Fruit fly (Drosophila melanogaster) whole organism, embryonic: ENCODE data around the gene Ice2.

Experiments
- Abd-B ChIP-seq: fragments of 200-800 bp; sonication (Bioruptor generic); optimal IDR thresholded peaks from 2 replicates; lab custom pipeline; 2018; ENCODE audit warnings: missing biosample characterization, mild to moderate bottlenecking, missing genetic modification characterization, moderate library complexity
- Atf3 ChIP-seq: fragments of 200-800 bp; sonication (Bioruptor generic); optimal IDR thresholded peaks from 3 replicates; lab custom pipeline; 2016; ENCODE audit warnings: missing biosample characterization, missing genetic modification characterization
- Atf6 ChIP-seq: fragments of 200-800 bp; sonication (Bioruptor generic); IDR thresholded peaks from 2 replicates; pipeline ENCODE4 v1.3.6; 2022; ENCODE audit warnings: missing biosample characterization, missing genetic modification characterization
- Blimp-1 ChIP-seq: fragments of 200-800 bp; sonication (Bioruptor generic); optimal IDR thresholded peaks from 3 replicates; lab custom pipeline; 2018; ENCODE audit warnings: missing biosample characterization, missing genetic modification characterization, mild to moderate bottlenecking, moderate library complexity, missing genetic modification reagents
- CG10267 ChIP-seq: fragments of 200-800 bp; sonication (Bioruptor generic); optimal IDR thresholded peaks from 2 replicates; lab custom pipeline; 2018; ENCODE audit warnings: missing biosample characterization, mild to moderate bottlenecking, missing genetic modification characterization, moderate library complexity
- CG10366 ChIP-seq: fragments of 200-800 bp; sonication (Bioruptor generic); IDR thresholded peaks from 2 replicates; pipeline ENCODE4 v1.3.6; 2022; ENCODE audit warnings: missing biosample characterization, missing genetic modification characterization
- CG10959 ChIP-seq: fragments of 200-800 bp; sonication (Bioruptor generic); IDR thresholded peaks from 2 replicates; pipeline ENCODE4 v1.3.6; 2022; ENCODE audit warnings: missing biosample characterization, missing genetic modification characterization
- CG11504 ChIP-seq: fragments of 200-800 bp; sonication (Bioruptor generic); optimal IDR thresholded peaks from 3 replicates; lab custom pipeline; 2019; ENCODE audit warnings: missing biosample characterization, mild to moderate bottlenecking, missing genetic modification characterization, moderate library complexity
- CG11560 ChIP-seq: fragments of 200-800 bp; sonication (Bioruptor generic); IDR thresholded peaks from 3 replicates; pipeline ENCODE4 v1.3.6; 2022; ENCODE audit warnings: missing biosample characterization, missing genetic modification characterization
- CG12219 ChIP-seq: fragments of 200-800 bp; sonication (Bioruptor generic); optimal IDR thresholded peaks from 3 replicates; lab custom pipeline; 2018; ENCODE audit warnings: missing biosample characterization, mild to moderate bottlenecking, missing genetic modification characterization
- CG1233 ChIP-seq: fragments of 200-800 bp; sonication (Bioruptor generic); optimal IDR thresholded peaks from 4 replicates; lab custom pipeline; 2018; ENCODE audit warnings: missing biosample characterization, mild to moderate bottlenecking, missing genetic modification characterization
- CG17186 ChIP-seq: fragments of 200-800 bp; sonication (Bioruptor generic); optimal IDR thresholded peaks from 3 replicates; lab custom pipeline; 2017; ENCODE audit warnings: missing biosample characterization, missing genetic modification reagents, missing genetic modification characterization
- CG17568 ChIP-seq: fragments of 200-800 bp; sonication (Bioruptor generic); optimal IDR thresholded peaks from 2 replicates; lab custom pipeline; 2018; ENCODE audit warnings: missing biosample characterization, mild to moderate bottlenecking, missing genetic modification characterization, moderate library complexity
- CG1792 ChIP-seq: fragments of 200-800 bp; sonication (Bioruptor generic); optimal IDR thresholded peaks from 2 replicates; lab custom pipeline; 2016; ENCODE audit warnings: missing biosample characterization, missing genetic modification characterization
- CG2678 ChIP-seq: fragments of 200-800 bp; sonication (Bioruptor generic); optimal IDR thresholded peaks from 3 replicates; lab custom pipeline; 2019; ENCODE audit warnings: missing biosample characterization, mild to moderate bottlenecking, missing genetic modification characterization, moderate library complexity
- CG2875 ChIP-seq: fragments of 200-800 bp; sonication (Bioruptor generic); optimal IDR thresholded peaks from 2 replicates; lab custom pipeline; 2017; ENCODE audit warnings: missing biosample characterization, mild to moderate bottlenecking, missing genetic modification characterization, missing genetic modification reagents
- CG4730 ChIP-seq: fragments of 200-800 bp; sonication (Bioruptor generic); IDR thresholded peaks from 2 replicates; pipeline ENCODE4 v1.3.6; 2022; ENCODE audit warnings: missing biosample characterization, missing genetic modification characterization
- CG6272 ChIP-seq: fragments of 200-800 bp; sonication (Bioruptor generic); IDR thresholded peaks from 2 replicates; pipeline ENCODE4 v1.3.6; 2022; ENCODE audit warnings: missing biosample characterization, missing genetic modification characterization
- CG7928 ChIP-seq: fragments of 200-800 bp; sonication (Bioruptor generic); optimal IDR thresholded peaks from 2 replicates; lab custom pipeline; 2017; ENCODE audit warnings: missing biosample characterization, mild to moderate bottlenecking, missing genetic modification characterization
- CG8944 ChIP-seq: fragments of 200-800 bp; sonication (Bioruptor generic); optimal IDR thresholded peaks from 3 replicates; lab custom pipeline; 2016; ENCODE audit warnings: missing biosample characterization, missing genetic modification characterization
- CG9727 ChIP-seq: fragments of 200-800 bp; sonication (Bioruptor generic); optimal IDR thresholded peaks from 3 replicates; lab custom pipeline; 2017; ENCODE audit warnings: missing biosample characterization, mild to moderate bottlenecking, missing genetic modification characterization
- Ets65A ChIP-seq: fragments of 200-800 bp; sonication (Bioruptor generic); peaks from one replicate; lab custom pipeline; 2016; ENCODE audit warnings: missing biosample characterization, missing genetic modification characterization
- Fer1 ChIP-seq: fragments of 200-800 bp; sonication (Bioruptor generic); optimal IDR thresholded peaks from 2 replicates; lab custom pipeline; 2017; ENCODE audit warnings: missing biosample characterization, mild to moderate bottlenecking, missing genetic modification characterization
- HLH54F ChIP-seq: fragments of 200-800 bp; sonication (Bioruptor generic); optimal IDR thresholded peaks from 3 replicates; lab custom pipeline; 2016; ENCODE audit warnings: missing biosample characterization, missing genetic modification characterization
- HLHmδ ChIP-seq: fragments of 200-800 bp; sonication (Bioruptor generic); optimal IDR thresholded peaks from 2 replicates; lab custom pipeline; 2018; ENCODE audit warnings: missing biosample characterization, mild to moderate bottlenecking, missing genetic modification characterization, moderate library complexity
- HmgZ ChIP-seq: fragments of 200-800 bp; sonication (Bioruptor generic); optimal IDR thresholded peaks from 2 replicates; lab custom pipeline; 2018; ENCODE audit warnings: missing biosample characterization, mild to moderate bottlenecking, missing genetic modification characterization
- Hr51 ChIP-seq, 2 experiments: fragments of 200-800 bp; sonication (Bioruptor generic); optimal IDR thresholded peaks; 2 replicates in 1 of 2; 3 replicates in 1 of 2; lab custom pipeline; 2016 to 2018; ENCODE audit warnings: missing biosample characterization in 2 of 2, missing genetic modification characterization in 2 of 2, mild to moderate bottlenecking in 1 of 2, moderate library complexity in 1 of 2
- Hr78 ChIP-seq, 2 experiments: fragments of 200-800 bp in 1 of 2; fragments of >200 bp in 1 of 2; sonication (Bioruptor generic) in 1 of 2; optimal IDR thresholded peaks; 2 replicates each; lab custom pipeline; 2017 to 2019; ENCODE audit warnings: missing biosample characterization in 2 of 2, missing genetic modification characterization in 2 of 2, mild to moderate bottlenecking in 1 of 2, moderate library complexity in 1 of 2
- Hsf ChIP-seq: fragments of 200-800 bp; sonication (Bioruptor generic); optimal IDR thresholded peaks from 3 replicates; lab custom pipeline; 2016; ENCODE audit warnings: missing biosample characterization, missing genetic modification characterization
- Lhr ChIP-seq: fragments of 200-800 bp; sonication (Bioruptor generic); optimal IDR thresholded peaks from 3 replicates; lab custom pipeline; 2017; ENCODE audit warnings: mild to moderate bottlenecking, missing biosample characterization, missing genetic modification reagents, missing genetic modification characterization
- MTF-1 ChIP-seq: fragments of 200-800 bp; sonication (Bioruptor generic); optimal IDR thresholded peaks from 2 replicates; lab custom pipeline; 2018; ENCODE audit warnings: missing biosample characterization, mild to moderate bottlenecking, missing genetic modification characterization, borderline replicate concordance
- NC2β ChIP-seq: fragments of 200-800 bp; sonication (Bioruptor generic); optimal IDR thresholded peaks from 2 replicates; lab custom pipeline; 2016; ENCODE audit warnings: missing biosample characterization, missing genetic modification characterization
- Ravus ChIP-seq: fragments of 200-800 bp; sonication (Bioruptor generic); IDR thresholded peaks from 2 replicates; pipeline ENCODE4 v1.3.6; 2022; ENCODE audit warnings: missing biosample characterization, missing genetic modification characterization
- Rfx ChIP-seq: fragments of 200-800 bp; sonication (Bioruptor generic); IDR thresholded peaks from 2 replicates; pipeline ENCODE4 v1.3.6; 2022; ENCODE audit warnings: missing biosample characterization, missing genetic modification characterization
- Vsx1 ChIP-seq: fragments of 200-800 bp; sonication (Bioruptor generic); optimal IDR thresholded peaks from 2 replicates; lab custom pipeline; 2017; ENCODE audit warnings: missing biosample characterization, mild to moderate bottlenecking, missing genetic modification characterization, missing genetic modification reagents
- cad ChIP-seq: fragments of >200 bp; optimal IDR thresholded peaks from 2 replicates; lab custom pipeline; 2017; ENCODE audit warnings: missing biosample characterization, missing genetic modification characterization
- caup ChIP-seq: fragments of 200-800 bp; sonication (Bioruptor generic); optimal IDR thresholded peaks from 3 replicates; lab custom pipeline; 2017; ENCODE audit warnings: missing biosample characterization, mild to moderate bottlenecking, missing genetic modification characterization, moderate library complexity; ENCODE audit not compliant: severe bottlenecking
- ci ChIP-seq: fragments of 200-800 bp; sonication (Bioruptor generic); IDR thresholded peaks from 3 replicates; pipeline ENCODE4 v1.3.6; 2022; ENCODE audit warnings: missing biosample characterization, missing genetic modification characterization
- dysf ChIP-seq: fragments of 200-800 bp; sonication (Bioruptor generic); IDR thresholded peaks from 3 replicates; pipeline ENCODE4 v1.3.6; 2022; ENCODE audit warnings: missing biosample characterization, missing genetic modification characterization
- gem ChIP-seq: fragments of 200-800 bp; sonication (Bioruptor generic); optimal IDR thresholded peaks from 2 replicates; lab custom pipeline; 2019; ENCODE audit warnings: missing biosample characterization, mild to moderate bottlenecking, missing genetic modification characterization, moderate library complexity
- lab ChIP-seq: fragments of 200-800 bp; sonication (Bioruptor generic); optimal IDR thresholded peaks from 3 replicates; lab custom pipeline; 2017; ENCODE audit warnings: missing biosample characterization, missing genetic modification characterization, mild to moderate bottlenecking, moderate library complexity, missing genetic modification reagents
- luna ChIP-seq: fragments of 200-800 bp; sonication (Bioruptor generic); optimal IDR thresholded peaks from 2 replicates; lab custom pipeline; 2016; ENCODE audit warnings: missing biosample characterization, missing genetic modification characterization
- nerfin-1 ChIP-seq: fragments of 200-800 bp; sonication (Bioruptor generic); optimal IDR thresholded peaks from 3 replicates; lab custom pipeline; 2019; ENCODE audit warnings: missing biosample characterization, mild to moderate bottlenecking, missing genetic modification characterization, moderate library complexity
- nmo ChIP-seq: fragments of 200-800 bp; sonication (Bioruptor generic); optimal IDR thresholded peaks from 2 replicates; lab custom pipeline; 2018; ENCODE audit warnings: missing biosample characterization, mild to moderate bottlenecking, missing genetic modification characterization, moderate library complexity
- nom ChIP-seq: fragments of 200-800 bp; sonication (Bioruptor generic); optimal IDR thresholded peaks from 2 replicates; lab custom pipeline; 2017; ENCODE audit warnings: missing biosample characterization, missing genetic modification characterization, mild to moderate bottlenecking, moderate library complexity, missing genetic modification reagents
- ranshi ChIP-seq: fragments of 200-800 bp; sonication (Bioruptor generic); IDR thresholded peaks from 2 replicates; pipeline ENCODE4 v1.3.6; 2022; ENCODE audit warnings: missing biosample characterization, missing genetic modification characterization
- rib ChIP-seq: fragments of 200-800 bp; sonication (Bioruptor generic); IDR thresholded peaks from 2 replicates; pipeline ENCODE4 v1.3.6; 2022; ENCODE audit warnings: missing biosample characterization, missing genetic modification characterization
- seq ChIP-seq: fragments of 200-800 bp; sonication (Bioruptor generic); IDR thresholded peaks from 2 replicates; pipeline ENCODE4 v1.3.6; 2022; ENCODE audit warnings: missing biosample characterization, missing genetic modification characterization
- sim ChIP-seq: fragments of 200-800 bp; sonication (Bioruptor generic); IDR thresholded peaks from 2 replicates; pipeline ENCODE4 v1.3.6; 2022; ENCODE audit warnings: missing biosample characterization, missing genetic modification characterization
- sima ChIP-seq: fragments of 200-800 bp; sonication (Bioruptor generic); optimal IDR thresholded peaks from 2 replicates; lab custom pipeline; 2016; ENCODE audit warnings: missing biosample characterization, missing genetic modification characterization
- vnd ChIP-seq: fragments of 200-800 bp; sonication (Bioruptor generic); IDR thresholded peaks from 3 replicates; pipeline ENCODE4 v1.3.6; 2022; ENCODE audit warnings: missing biosample characterization, missing genetic modification characterization; ENCODE audit not compliant: partially characterized antibody

Gene Ice2

dm6 chr3R:21158643-21159042, 28.6 kb downstream of the Ice2 start (continued):
- TF ChIP-seq dysf (peak; percentile 38; the same call in 1 of the 3 replicates), gem (tag; lab: Kevin White, UChicago) (peak; percentile 21), ci (GFP tag; lab: Robert Waterston, UW) (no peak), nom (GFP tag; lab: Kevin White, UChicago) (no peak), Fer1 (peak; percentile 25), luna (no peak), HLHmδ (no peak), CG11504 (peak; percentile 12), CG7928 (GFP tag; lab: Kevin White, UChicago) (no peak), CG6272 (GFP tag; lab: Robert Waterston, UW) (no peak), Abd-B (no peak), CG4730 (GFP tag; lab: Robert Waterston, UW) (no peak), CG12219 (GFP tag; lab: Kevin White, UChicago) (no peak), caup (GFP tag; lab: Kevin White, UChicago) (peak; percentile 53), CG11560 (no peak), Atf6 (GFP tag; lab: Robert Waterston, UW) (no peak), sim (GFP tag; lab: Robert Waterston, UW) (no peak), nmo (GFP tag; lab: Kevin White, UChicago) (no peak), CG1792 (GFP tag; lab: Kevin White, UChicago) (no peak), CG8944 (GFP tag; lab: Kevin White, UChicago) (no peak), Rfx (GFP tag; lab: Robert Waterston, UW) (peak; percentile 44; the same call in 1 of the 2 replicates), CG17568 (GFP tag; lab: Kevin White, UChicago) (peak; percentile 2), CG10959 (GFP tag; lab: Robert Waterston, UW) (no peak), Ravus (no peak), nerfin-1 (tag; lab: Kevin White, UChicago) (no peak), rib (no peak), CG2678 (tag; lab: Kevin White, UChicago) (peak; percentile 9), CG2875 (no peak), ranshi (GFP tag; lab: Robert Waterston, UW) (no peak), Ets65A (GFP tag; lab: Kevin White, UChicago) (no peak), Atf3 (GFP tag; lab: Kevin White, UChicago) (no peak), cad (GFP tag; lab: Kevin White, UChicago) (no peak), Hr78 (GFP tag; optimal IDR thresholded peaks at IDR 0.05; lab: Kevin White, UChicago) (no peak), CG9727 (GFP tag; lab: Kevin White, UChicago) (no peak), lab (peak; percentile 31), HLH54F (GFP tag; lab: Kevin White, UChicago) (no peak), CG1233 (GFP tag; lab: Kevin White, UChicago) (no peak), Hsf (no peak), HmgZ (no peak), CG10366 (GFP tag; lab: Robert Waterston, UW) (no peak), CG10267 (no peak), CG17186 (GFP tag; lab: Kevin White, UChicago) (no peak), Vsx1 (GFP tag; lab: Kevin White, UChicago) (peak; percentile 23), seq (GFP tag; lab: Robert Waterston, UW) (no peak), MTF-1 (GFP tag; lab: Kevin White, UChicago) (peak; percentile 41), Hr51 (GFP tag; optimal IDR thresholded peaks at IDR 0.05; lab: Kevin White, UChicago) (no peak), Blimp-1 (peak; percentile 25), Lhr (GFP tag; lab: Kevin White, UChicago) (no peak), NC2β (GFP tag; lab: Kevin White, UChicago) (no peak), sima (GFP tag; lab: Kevin White, UChicago) (no peak), vnd (no peak)
